Fruit fly (Drosophila melanogaster): Measurements from ENCODE around the gene CG31183.

CG31183 gene

DNA sequence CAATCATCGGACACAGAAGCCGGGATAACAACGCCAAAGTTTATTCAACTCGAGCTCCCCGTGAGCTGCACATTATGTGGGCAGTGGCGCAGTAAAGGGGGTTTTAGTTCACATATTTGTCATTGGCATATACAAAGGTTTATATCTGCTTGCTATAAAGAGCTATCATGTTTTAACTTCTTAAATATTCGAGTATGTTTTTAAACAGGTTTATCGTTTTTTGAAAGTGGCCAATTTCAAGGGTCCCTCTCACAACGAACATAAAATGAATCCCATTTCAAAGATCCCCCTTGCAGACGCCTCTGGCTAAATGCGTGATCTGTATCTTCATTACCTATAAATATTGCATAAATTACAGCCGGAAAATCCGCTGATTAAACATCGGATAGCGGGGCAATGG lies 48.2 kb downstream of the CG31183 start:
- TF ChIP-seq topi (GFP tag; optimal IDR thresholded peaks at IDR 0.05), result peak; percentile 68
- no peak for TF ChIP-seq dac (GFP tag; optimal IDR thresholded peaks at IDR 0.05)
- TF ChIP-seq CG10669 (GFP tag; optimal IDR thresholded peaks at IDR 0.05), result peak; percentile 82
- peak; percentile 67 for TF ChIP-seq CG6792 (GFP tag; optimal IDR thresholded peaks at IDR 0.05)
- TF ChIP-seq CG11294 (GFP tag; IDR thresholded peaks at IDR 0.05), result 0 out of 2 replicates have a peak, but pooled peaks have one; percentile 22
- peak; percentile 66 for TF ChIP-seq OdsH (GFP tag; optimal IDR thresholded peaks at IDR 0.05)
- TF ChIP-seq Sox15 (GFP tag; optimal IDR thresholded peaks at IDR 0.05), result peak; percentile 54
- TF ChIP-seq CG3032 (tag; optimal IDR thresholded peaks at IDR 0.05), result peak; percentile 90
- TF ChIP-seq Hr38 (GFP tag; optimal IDR thresholded peaks at IDR 0.05), result no peak
- TF ChIP-seq fd85E (GFP tag; optimal IDR thresholded peaks at IDR 0.05), result no peak
- peak; percentile 84 for TF ChIP-seq ss (GFP tag; optimal IDR thresholded peaks at IDR 0.05)
- TF ChIP-seq Sox14 (GFP tag; optimal IDR thresholded peaks at IDR 0.05), result peak; percentile 82
- peak; percentile 51 for TF ChIP-seq CG11902 (GFP tag; optimal IDR thresholded peaks at IDR 0.05)
- peak; percentile 24 for TF ChIP-seq Blimp-1 (GFP tag; optimal IDR thresholded peaks at IDR 0.05)
- TF ChIP-seq achi (GFP tag; optimal IDR thresholded peaks at IDR 0.05), result peak; percentile 76
- TF ChIP-seq Hr4 (GFP tag; optimal IDR thresholded peaks at IDR 0.05), result peak; percentile 63
- TF ChIP-seq CG11762 (GFP tag; optimal IDR thresholded peaks at IDR 0.05; ENCODE audit: insufficient read depth), result peak; percentile 46
- peak; percentile 60 for TF ChIP-seq CG8119 (GFP tag; IDR thresholded peaks at IDR 0.05)
- TF ChIP-seq CG9139 (GFP tag; optimal IDR thresholded peaks at IDR 0.05), result peak; percentile 74
- TF ChIP-seq CG6276 (GFP tag; optimal IDR thresholded peaks at IDR 0.05), result no peak
- peak in 1 of 2 experiments; percentile 65 for TF ChIP-seq salr (GFP tag; optimal IDR thresholded peaks at IDR 0.05)
- TF ChIP-seq fd59A (GFP tag; optimal IDR thresholded peaks at IDR 0.05), result peak; percentile 72
- TF ChIP-seq Met (GFP tag; optimal IDR thresholded peaks at IDR 0.05), result peak; percentile 78
- TF ChIP-seq CG6808 (GFP tag; optimal IDR thresholded peaks at IDR 0.05), result peak; percentile 91
- peak; percentile 80 for TF ChIP-seq esn (GFP tag; optimal IDR thresholded peaks at IDR 0.05)
- TF ChIP-seq Ets21C (GFP tag; optimal IDR thresholded peaks at IDR 0.05), result peak; percentile 63
- TF ChIP-seq Ets96B (tag; optimal IDR thresholded peaks at IDR 0.05), result peak; percentile 80
- no peak for TF ChIP-seq fkh (GFP tag; optimal IDR thresholded peaks at IDR 0.05)
- TF ChIP-seq net (GFP tag; optimal IDR thresholded peaks at IDR 0.05), result no peak
- TF ChIP-seq CG3919 (GFP tag; optimal IDR thresholded peaks at IDR 0.05), result peak; percentile 77
- no peak for TF ChIP-seq Eip93F (GFP tag; optimal IDR thresholded peaks at IDR 0.05)
- TF ChIP-seq Eip78C (GFP tag), result peak; percentile 95
- TF ChIP-seq Gug (GFP tag; IDR thresholded peaks at IDR 0.05), result 0 out of 2 replicates have a peak, but pooled peaks have one; percentile 35
- 0 out of 3 replicates have a peak, but pooled peaks have one; percentile 31 for TF ChIP-seq CG6163 (GFP tag; IDR thresholded peaks at IDR 0.05)
- TF ChIP-seq CG10631 (GFP tag; optimal IDR thresholded peaks at IDR 0.05), result peak; percentile 62
- peak; percentile 75 for TF ChIP-seq acj6 (GFP tag; optimal IDR thresholded peaks at IDR 0.05)
- TF ChIP-seq dsx (GFP tag; optimal IDR thresholded peaks at IDR 0.05; ENCODE audit: poor library complexity, severe bottlenecking), result peak; percentile 81
- peak; percentile 53 for TF ChIP-seq CG7368 (GFP tag; optimal IDR thresholded peaks at IDR 0.05)
- peak; percentile 79 for TF ChIP-seq Hr39 (GFP tag; optimal IDR thresholded peaks at IDR 0.05)
- TF ChIP-seq CG15336 (GFP tag; IDR thresholded peaks at IDR 0.05), result peak; percentile 52
- no peak for TF ChIP-seq CG6854 (GFP tag; optimal IDR thresholded peaks at IDR 0.05)
- peak; percentile 77 for TF ChIP-seq Sox102F (GFP tag; optimal IDR thresholded peaks at IDR 0.05)
- peak; percentile 65 for TF ChIP-seq CG34406 (GFP tag; optimal IDR thresholded peaks at IDR 0.05)
- TF ChIP-seq Lpt (GFP tag; optimal IDR thresholded peaks at IDR 0.05), result peak; percentile 28
- TF ChIP-seq CG32006 (GFP tag; optimal IDR thresholded peaks at IDR 0.05), result no peak
- peak; percentile 80 for TF ChIP-seq lz (GFP tag; optimal IDR thresholded peaks at IDR 0.05)
- TF ChIP-seq CG8319 (GFP tag; optimal IDR thresholded peaks at IDR 0.05), result peak; percentile 50
- peak; percentile 81 for TF ChIP-seq CG31627 (GFP tag; optimal IDR thresholded peaks at IDR 0.05)
- peak; percentile 77 for TF ChIP-seq pdm3 (GFP tag; optimal IDR thresholded peaks at IDR 0.05)
- TF ChIP-seq svp (GFP tag), result peak; percentile 86
- TF ChIP-seq CG16779 (tag; optimal IDR thresholded peaks at IDR 0.05), result no peak
- TF ChIP-seq cyc (GFP tag; optimal IDR thresholded peaks at IDR 0.05), result peak; percentile 76

Data from whole organism, prepupa.